Worm (Caenorhabditis elegans) whole organism, young adult: ENCODE results near the gene cab-1.

Experiments
- C06A6.2 ChIP-seq: fragments of 200-800 bp; sonication (Bioruptor generic); conservative IDR thresholded peaks from 2 replicates; pipeline ENCODE4 v1.3.6; 2022; ENCODE audit warnings: missing genetic modification characterization, missing compliant biosample characterization
- F10E7.11 ChIP-seq: sonication (generic microtip); optimal IDR thresholded peaks from 2 replicates; lab custom pipeline; 2017; ENCODE audit warnings: mild to moderate bottlenecking, missing genetic modification characterization, moderate library complexity, missing compliant biosample characterization
- F23B12.7 ChIP-seq: sonication (generic microtip); optimal IDR thresholded peaks from 2 replicates; lab custom pipeline; 2017; ENCODE audit warnings: missing genetic modification characterization, mild to moderate bottlenecking, missing compliant biosample characterization, antibody characterized with exemption, moderate library complexity; ENCODE audit not compliant: insufficient read depth
- F37B4.10 ChIP-seq: fragments of 200-800 bp; sonication (Bioruptor generic); IDR thresholded peaks from 2 replicates; pipeline ENCODE4 v1.3.6; 2022; ENCODE audit warnings: missing genetic modification characterization, missing compliant biosample characterization
- F39B2.1 ChIP-seq: fragments of 200-800 bp; sonication (Bioruptor generic); IDR thresholded peaks from 2 replicates; pipeline ENCODE4 v1.3.6; 2022; ENCODE audit warnings: missing genetic modification reagents, missing genetic modification characterization, missing compliant biosample characterization
- Y53F4B.3 ChIP-seq: fragments of 200-800 bp; sonication (Bioruptor generic); IDR thresholded peaks from 2 replicates; pipeline ENCODE4 v1.3.6; 2022; ENCODE audit warnings: missing genetic modification reagents, missing genetic modification characterization, missing compliant biosample characterization
- Y67H2A.10 ChIP-seq: fragments of 200-800 bp; sonication (Bioruptor generic); conservative IDR thresholded peaks from 2 replicates; pipeline ENCODE4 v1.3.6; 2022; ENCODE audit warnings: missing genetic modification reagents, missing genetic modification characterization, missing compliant biosample characterization
- Y79H2A.3 ChIP-seq: fragments of 200-800 bp; sonication (Bioruptor generic); conservative IDR thresholded peaks from 2 replicates; pipeline ENCODE4 v1.3.6; 2022; ENCODE audit warnings: missing genetic modification reagents, missing genetic modification characterization, missing compliant biosample characterization
- attf-3 ChIP-seq: fragments of 200-800 bp; sonication (Bioruptor generic); conservative IDR thresholded peaks from 2 replicates; pipeline ENCODE4 v1.3.6; 2022; ENCODE audit warnings: missing genetic modification reagents, missing genetic modification characterization, missing compliant biosample characterization
- ccch-3 ChIP-seq: fragments of 200-800 bp; sonication (Bioruptor generic); optimal IDR thresholded peaks from 2 replicates; lab custom pipeline; 2018; ENCODE audit warnings: mild to moderate bottlenecking, missing genetic modification characterization, missing compliant biosample characterization
- ceh-27 ChIP-seq: fragments of 200-800 bp; sonication (Bioruptor generic); optimal IDR thresholded peaks from 2 replicates; lab custom pipeline; 2018; ENCODE audit warnings: mild to moderate bottlenecking, missing genetic modification characterization, moderate library complexity, missing compliant biosample characterization
- ceh-79 ChIP-seq: sonication (generic microtip); optimal IDR thresholded peaks from 2 replicates; lab custom pipeline; 2017; ENCODE audit warnings: mild to moderate bottlenecking, missing genetic modification characterization, missing compliant biosample characterization
- chd-7 ChIP-seq: sonication (generic microtip); optimal IDR thresholded peaks from 2 replicates; lab custom pipeline; 2016; ENCODE audit warnings: mild to moderate bottlenecking, missing genetic modification characterization, moderate library complexity, missing compliant biosample characterization
- dpff-1 ChIP-seq: sonication (generic microtip); optimal IDR thresholded peaks from 2 replicates; lab custom pipeline; 2017; ENCODE audit warnings: mild to moderate bottlenecking, missing genetic modification characterization, missing compliant biosample characterization
- egl-18 ChIP-seq: fragments of 200-800 bp; sonication (Bioruptor generic); IDR thresholded peaks from 2 replicates; pipeline ENCODE4 v1.3.6; 2022; ENCODE audit warnings: missing genetic modification reagents, missing genetic modification characterization, missing compliant biosample characterization
- gei-17 ChIP-seq: fragments of 200-800 bp; sonication (Bioruptor generic); optimal IDR thresholded peaks from 2 replicates; lab custom pipeline; 2018; ENCODE audit warnings: mild to moderate bottlenecking, missing genetic modification characterization, missing compliant biosample characterization
- him-1 ChIP-seq: sonication (generic microtip); optimal IDR thresholded peaks from 2 replicates; lab custom pipeline; 2016; ENCODE audit warnings: missing genotype, missing genetic modification reagents, missing genetic modification characterization, missing compliant biosample characterization
- hlh-12 ChIP-seq: sonication (generic microtip); optimal IDR thresholded peaks from 2 replicates; lab custom pipeline; 2016; ENCODE audit warnings: missing genetic modification characterization, missing compliant biosample characterization
- hmg-1.2 ChIP-seq: fragments of 200-800 bp; sonication (Bioruptor generic); IDR thresholded peaks from 2 replicates; pipeline ENCODE4 v1.3.6; 2022; ENCODE audit warnings: missing genetic modification reagents, missing genetic modification characterization, missing compliant biosample characterization
- lag-1 ChIP-seq: fragments of 200-800 bp; sonication (Bioruptor generic); IDR thresholded peaks from 2 replicates; pipeline ENCODE4 v1.3.6; 2022; ENCODE audit warnings: missing genetic modification reagents, missing genetic modification characterization, missing compliant biosample characterization
- lin-35 ChIP-seq, 3 experiments: fragments of 150-350 bp in 2 of 3; sonication (generic microtip) in 1 of 3; optimal IDR thresholded peaks; 2 replicates each; lab custom pipeline; 2014 to 2018; ENCODE audit warnings: missing biosample characterization in 3 of 3, missing genetic modification characterization in 3 of 3, missing genetic modification reagents in 3 of 3
- lin-40 ChIP-seq: sonication (generic microtip); optimal IDR thresholded peaks from 2 replicates; lab custom pipeline; 2016; ENCODE audit warnings: missing genetic modification characterization, mild to moderate bottlenecking, missing compliant biosample characterization, missing genotype, missing genetic modification reagents
- lsy-27 ChIP-seq: sonication (generic microtip); optimal IDR thresholded peaks from 2 replicates; lab custom pipeline; 2017; ENCODE audit warnings: missing genetic modification characterization, mild to moderate bottlenecking, missing compliant biosample characterization, antibody characterized with exemption, missing genotype, borderline replicate concordance; ENCODE audit not compliant: insufficient read depth
- nfyb-1 ChIP-seq: fragments of 200-800 bp; sonication (Bioruptor generic); IDR thresholded peaks from 2 replicates; pipeline ENCODE4 v1.3.6; 2022; ENCODE audit warnings: missing genetic modification reagents, missing genetic modification characterization, missing compliant biosample characterization
- nhr-90 ChIP-seq: sonication (generic microtip); optimal IDR thresholded peaks from 2 replicates; lab custom pipeline; 2016; ENCODE audit warnings: missing genotype, mild to moderate bottlenecking, missing genetic modification characterization, missing compliant biosample characterization
- pbrm-1 ChIP-seq: fragments of 200-800 bp; sonication (Bioruptor generic); IDR thresholded peaks from 2 replicates; pipeline ENCODE4 v1.3.6; 2022; ENCODE audit warnings: missing genetic modification reagents, missing genetic modification characterization, missing compliant biosample characterization
- tbp1 ChIP-seq: fragments of 200-800 bp; sonication (Bioruptor generic); optimal IDR thresholded peaks from 2 replicates; lab custom pipeline; 2018; ENCODE audit warnings: mild to moderate bottlenecking, missing genetic modification characterization, missing compliant biosample characterization
- xnd-1 ChIP-seq: sonication (generic microtip); optimal IDR thresholded peaks from 2 replicates; lab custom pipeline; 2016; ENCODE audit warnings: missing genotype, missing genetic modification reagents, missing genetic modification characterization, missing compliant biosample characterization
- ztf-25 ChIP-seq: fragments of 200-800 bp; sonication (Bioruptor generic); IDR thresholded peaks from 2 replicates; pipeline ENCODE4 v1.3.6; 2022; ENCODE audit warnings: missing genetic modification reagents, missing genetic modification characterization, missing compliant biosample characterization
- ztf-6 ChIP-seq: fragments of 200-800 bp; sonication (Bioruptor generic); IDR thresholded peaks from 2 replicates; pipeline ENCODE4 v1.3.6; 2022; ENCODE audit warnings: missing genetic modification reagents, missing genetic modification characterization, missing compliant biosample characterization

The cab-1 gene

DNA sequence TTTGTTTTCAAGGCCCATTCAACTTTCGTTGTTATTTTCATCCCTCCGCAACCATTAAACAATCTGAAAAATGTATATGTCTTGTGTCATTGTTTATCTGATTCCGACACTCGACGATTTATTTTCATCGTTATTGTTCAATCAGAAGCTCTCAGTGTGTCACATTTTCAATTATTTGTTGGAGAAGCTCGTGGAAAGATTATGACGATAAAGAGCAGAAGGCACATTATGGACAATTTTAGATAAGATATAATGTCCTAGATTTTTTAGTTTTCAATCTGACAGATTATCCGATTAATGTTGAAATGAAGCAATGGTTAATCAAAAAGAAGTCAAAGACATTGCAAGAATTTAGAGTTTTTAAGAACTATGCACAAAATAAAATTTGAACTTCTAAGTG lies 47.8 kb downstream of the cab-1 start:
- TF ChIP-seq ceh-79 (tag; lab: Kevin White, UChicago), result no peak
- no peak for TF ChIP-seq ztf-6 (GFP tag; lab: Robert Waterston, UW)
- no peak for TF ChIP-seq him-1 (tag; lab: Kevin White, UChicago)
- no peak for TF ChIP-seq ztf-25
- TF ChIP-seq Y79H2A.3 (GFP tag; lab: Robert Waterston, UW), result no peak
- no peak for TF ChIP-seq pbrm-1 (GFP tag; lab: Robert Waterston, UW)
- TF ChIP-seq F37B4.10 (GFP tag; lab: Robert Waterston, UW), result no peak
- no peak for TF ChIP-seq lin-35 (GFP tag; optimal IDR thresholded peaks at IDR 0.05; lab: Kevin White, UChicago)
- no peak for TF ChIP-seq egl-18
- no peak for TF ChIP-seq hmg-1.2 (GFP tag; lab: Robert Waterston, UW)
- TF ChIP-seq lin-40 (tag; lab: Kevin White, UChicago), result no peak
- TF ChIP-seq nhr-90 (tag; lab: Kevin White, UChicago), result no peak

DNA sequence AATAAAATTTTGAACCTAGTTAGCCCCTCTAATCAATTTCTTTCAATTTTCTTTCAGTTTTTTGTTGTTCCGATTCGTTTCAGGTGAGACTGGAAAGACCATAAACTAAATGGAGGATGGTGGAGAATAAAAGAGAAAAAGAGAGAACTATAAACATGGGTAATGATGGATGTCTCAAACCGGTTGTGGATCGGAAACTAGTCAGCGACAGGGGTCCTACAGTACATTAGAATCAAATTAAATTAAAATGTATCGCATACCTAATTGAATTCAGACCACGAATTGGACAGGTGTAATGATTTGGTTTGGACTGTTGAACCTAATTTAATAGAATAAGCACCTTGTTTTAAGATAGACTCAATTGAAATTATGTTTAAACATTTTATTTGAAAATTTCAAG lies 48.7 kb downstream of the cab-1 start:
- TF ChIP-seq hlh-12 (tag; lab: Kevin White, UChicago), result no peak

DNA sequence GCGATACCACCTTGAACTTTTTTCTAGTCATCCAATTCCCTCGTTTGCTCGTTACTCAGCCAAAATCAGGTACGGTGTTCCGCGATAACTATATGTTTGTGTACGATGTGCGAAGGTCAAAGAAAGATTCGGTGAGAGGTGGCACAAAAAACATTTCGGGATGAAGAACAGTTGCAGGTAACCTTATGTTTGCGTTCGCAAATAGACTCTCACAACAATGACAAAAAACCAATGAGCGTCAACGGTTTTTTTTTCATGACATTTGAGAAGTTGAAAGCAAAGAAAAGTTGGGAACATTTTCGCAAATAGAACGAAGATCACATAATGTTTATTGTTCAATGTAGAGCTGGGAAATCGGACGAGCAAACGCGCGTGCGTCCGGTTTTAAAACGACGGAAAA lies 50.0 kb downstream of the cab-1 start:
- no peak for TF ChIP-seq attf-3 (GFP tag; lab: Robert Waterston, UW)
- no peak for TF ChIP-seq Y53F4B.3 (GFP tag; lab: Robert Waterston, UW)
- TF ChIP-seq chd-7 (tag; lab: Kevin White, UChicago), result no peak
- no peak for TF ChIP-seq F23B12.7
- TF ChIP-seq C06A6.2 (GFP tag; lab: Robert Waterston, UW), result no peak

DNA sequence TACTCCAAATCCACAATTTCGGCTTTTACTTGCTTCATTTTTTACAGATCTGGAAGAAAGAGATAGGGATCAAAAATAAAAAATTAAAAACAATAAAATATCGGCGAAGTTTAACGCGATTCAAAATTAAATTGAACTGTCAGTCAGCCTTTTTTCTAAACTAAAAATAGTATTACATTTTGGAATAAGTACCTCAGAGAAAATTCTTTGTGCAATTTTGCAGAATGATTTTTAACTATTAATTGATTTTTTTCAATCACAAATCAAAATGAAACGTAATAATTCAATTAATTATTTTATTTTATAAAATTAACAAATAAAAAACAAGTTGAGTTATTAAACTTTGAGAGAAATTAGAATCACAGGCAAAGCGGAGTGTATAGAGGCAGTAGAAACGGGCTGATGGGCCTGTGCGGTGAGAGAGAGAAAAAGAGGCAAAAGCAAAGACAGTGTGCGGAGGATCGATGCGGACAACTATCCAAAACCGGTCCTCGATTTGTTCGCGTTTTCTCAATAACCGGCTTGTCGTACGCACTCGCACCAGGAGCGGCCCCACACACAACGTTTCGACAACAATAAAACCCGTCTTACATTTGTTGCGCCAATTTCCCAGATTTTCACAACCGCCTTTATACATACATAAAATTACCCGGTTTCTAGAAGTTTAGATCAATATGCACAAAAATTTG lies 52.6 kb downstream of the cab-1 start, which contains the start of gene F57G12.2:
F57G12.2 (minus strand) TSS at position 51 of the 689 bp plus-strand sequence.
- TF ChIP-seq lsy-27 (tag; lab: Kevin White, UChicago), result no peak

DNA sequence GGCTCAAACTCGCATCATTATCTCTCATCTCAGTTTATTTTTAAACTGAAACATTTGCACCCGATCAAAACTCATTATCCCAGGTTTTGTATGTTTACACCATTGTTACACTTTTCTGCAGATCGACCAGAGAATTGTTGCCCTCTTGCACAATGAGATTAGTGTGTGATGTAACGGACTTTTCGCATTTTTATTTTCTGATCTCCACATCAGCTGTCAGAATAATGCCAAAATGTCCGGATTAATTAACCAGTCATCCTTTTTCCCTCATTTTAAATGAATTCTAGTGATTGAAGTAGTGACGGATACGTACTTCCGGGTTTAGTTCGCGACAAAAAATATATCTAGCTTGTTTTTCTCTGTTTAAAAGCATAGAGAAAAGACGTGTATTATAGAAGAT lies 54.1 kb downstream of the cab-1 start:
- TF ChIP-seq tbp1 (GFP tag; lab: Kevin White, UChicago) (no peak), lin-35 (GFP tag; optimal IDR thresholded peaks at IDR 0.05; lab: Kevin White, UChicago) (no peak), nfyb-1 (no peak), F10E7.11 (no peak), dpff-1 (tag; lab: Kevin White, UChicago) (no peak), hmg-1.2 (GFP tag; lab: Robert Waterston, UW) (no peak), ztf-25 (no peak), ccch-3 (no peak), gei-17 (no peak), F39B2.1 (GFP tag; lab: Robert Waterston, UW) (no peak), Y67H2A.10 (no peak), xnd-1 (no peak), lag-1 (GFP tag; lab: Robert Waterston, UW) (no peak), ceh-27 (GFP tag; lab: Kevin White, UChicago) (no peak)
